Worm (Caenorhabditis elegans) whole organism, young adult: ENCODE measurements around the gene F49E2.5.

Source experiments
- B0019.2 ChIP-seq: fragments of 200-800 bp; sonication (Bioruptor generic); conservative IDR thresholded peaks from 2 replicates; pipeline ENCODE4 v1.3.6; 2022; ENCODE audit warnings: missing genetic modification reagents, missing genetic modification characterization, missing compliant biosample characterization
- B0261.1 ChIP-seq: sonication (generic microtip); optimal IDR thresholded peaks from 2 replicates; lab custom pipeline; 2016; ENCODE audit warnings: mild to moderate bottlenecking, missing genetic modification characterization, moderate library complexity, missing compliant biosample characterization
- F23B12.7 ChIP-seq: sonication (generic microtip); optimal IDR thresholded peaks from 2 replicates; lab custom pipeline; 2017; ENCODE audit warnings: missing genetic modification characterization, mild to moderate bottlenecking, missing compliant biosample characterization, antibody characterized with exemption, moderate library complexity; ENCODE audit not compliant: insufficient read depth
- F37B4.10 ChIP-seq: fragments of 200-800 bp; sonication (Bioruptor generic); IDR thresholded peaks from 2 replicates; pipeline ENCODE4 v1.3.6; 2022; ENCODE audit warnings: missing genetic modification characterization, missing compliant biosample characterization
- F49E8.2 ChIP-seq: sonication (generic microtip); optimal IDR thresholded peaks from 3 replicates; lab custom pipeline; 2017; ENCODE audit warnings: missing genetic modification characterization, mild to moderate bottlenecking, missing compliant biosample characterization, antibody characterized with exemption, moderate library complexity; ENCODE audit not compliant: insufficient read depth
- F52B5.7 ChIP-seq: sonication (generic microtip); optimal IDR thresholded peaks from 2 replicates; lab custom pipeline; 2016; ENCODE audit warnings: mild to moderate bottlenecking, missing genetic modification characterization, missing compliant biosample characterization
- K11D2.4 ChIP-seq: fragments of 200-800 bp; sonication (Bioruptor generic); IDR thresholded peaks from 2 replicates; pipeline ENCODE4 v1.3.6; 2022; ENCODE audit warnings: missing genetic modification reagents, missing genetic modification characterization, missing compliant biosample characterization
- T26A5.8 ChIP-seq: sonication (generic microtip); optimal IDR thresholded peaks from 2 replicates; lab custom pipeline; 2016; ENCODE audit warnings: missing genetic modification characterization, missing compliant biosample characterization
- Y53F4B.3 ChIP-seq: fragments of 200-800 bp; sonication (Bioruptor generic); IDR thresholded peaks from 2 replicates; pipeline ENCODE4 v1.3.6; 2022; ENCODE audit warnings: missing genetic modification reagents, missing genetic modification characterization, missing compliant biosample characterization
- Y53G8AR.9 ChIP-seq: fragments of 200-800 bp; sonication (Bioruptor generic); conservative IDR thresholded peaks from 2 replicates; pipeline ENCODE4 v1.3.6; 2022; ENCODE audit warnings: missing genetic modification reagents, missing genetic modification characterization, missing compliant biosample characterization
- Y56A3A.18 ChIP-seq: fragments of 200-800 bp; sonication (Bioruptor generic); IDR thresholded peaks from 2 replicates; pipeline ENCODE4 v1.3.6; 2022; ENCODE audit warnings: missing genetic modification reagents, missing genetic modification characterization, missing compliant biosample characterization
- Y95B8A.8 ChIP-seq: fragments of 200-800 bp; sonication (Bioruptor generic); IDR thresholded peaks from 2 replicates; pipeline ENCODE4 v1.3.6; 2022; ENCODE audit warnings: missing genetic modification reagents, missing genetic modification characterization, missing compliant biosample characterization
- ZK185.1 ChIP-seq: sonication (generic microtip); optimal IDR thresholded peaks from 2 replicates; lab custom pipeline; 2016; ENCODE audit warnings: mild to moderate bottlenecking, missing genetic modification characterization, missing compliant biosample characterization; ENCODE audit not compliant: poor library complexity, severe bottlenecking
- athp-1 ChIP-seq: sonication (generic microtip); optimal IDR thresholded peaks from 2 replicates; lab custom pipeline; 2017; ENCODE audit warnings: mild to moderate bottlenecking, missing genetic modification characterization, missing compliant biosample characterization
- ceh-100 ChIP-seq: fragments of 200-800 bp; sonication (Bioruptor generic); IDR thresholded peaks from 2 replicates; pipeline ENCODE4 v1.3.6; 2022; ENCODE audit warnings: missing genetic modification reagents, missing genetic modification characterization, missing compliant biosample characterization
- ceh-27 ChIP-seq: fragments of 200-800 bp; sonication (Bioruptor generic); optimal IDR thresholded peaks from 2 replicates; lab custom pipeline; 2018; ENCODE audit warnings: mild to moderate bottlenecking, missing genetic modification characterization, moderate library complexity, missing compliant biosample characterization
- chd-7 ChIP-seq: sonication (generic microtip); optimal IDR thresholded peaks from 2 replicates; lab custom pipeline; 2016; ENCODE audit warnings: mild to moderate bottlenecking, missing genetic modification characterization, moderate library complexity, missing compliant biosample characterization
- die-1 ChIP-seq: sonication (generic microtip); optimal IDR thresholded peaks from 2 replicates; lab custom pipeline; 2016; ENCODE audit warnings: missing genotype, mild to moderate bottlenecking, missing genetic modification characterization, missing compliant biosample characterization
- dox-1 ChIP-seq: fragments of 200-800 bp; sonication (Bioruptor generic); IDR thresholded peaks from 2 replicates; pipeline ENCODE4 v1.3.6; 2022; ENCODE audit warnings: missing genetic modification reagents, missing genetic modification characterization, missing compliant biosample characterization
- dpl-1 ChIP-seq: fragments of 150-350 bp; optimal IDR thresholded peaks from 2 replicates; lab custom pipeline; 2014; ENCODE audit warnings: missing biosample characterization, missing genetic modification reagents, missing genetic modification characterization
- efl-1 ChIP-seq: fragments of 150-350 bp; optimal IDR thresholded peaks from 2 replicates; lab custom pipeline; 2014; ENCODE audit warnings: missing biosample characterization, missing genetic modification reagents, missing genetic modification characterization
- fkh-3 ChIP-seq: sonication (generic microtip); optimal IDR thresholded peaks from 2 replicates; lab custom pipeline; 2016; ENCODE audit warnings: mild to moderate bottlenecking, missing genetic modification characterization, missing compliant biosample characterization
- him-1 ChIP-seq: sonication (generic microtip); optimal IDR thresholded peaks from 2 replicates; lab custom pipeline; 2016; ENCODE audit warnings: missing genotype, missing genetic modification reagents, missing genetic modification characterization, missing compliant biosample characterization
- hlh-12 ChIP-seq: sonication (generic microtip); optimal IDR thresholded peaks from 2 replicates; lab custom pipeline; 2016; ENCODE audit warnings: missing genetic modification characterization, missing compliant biosample characterization
- hrde-1 ChIP-seq: sonication (generic microtip); optimal IDR thresholded peaks from 2 replicates; lab custom pipeline; 2016; ENCODE audit warnings: missing genetic modification characterization, mild to moderate bottlenecking, missing compliant biosample characterization, moderate library complexity, missing genotype, missing genetic modification reagents, borderline replicate concordance
- hsf-1 ChIP-seq: fragments of 200-800 bp; sonication (Bioruptor generic); IDR thresholded peaks from 2 replicates; pipeline ENCODE4 v1.3.6; 2022; ENCODE audit warnings: missing genetic modification reagents, missing genetic modification characterization, missing compliant biosample characterization
- let-526 ChIP-seq: fragments of 200-800 bp; sonication (Bioruptor generic); IDR thresholded peaks from 2 replicates; pipeline ENCODE4 v1.3.6; 2022; ENCODE audit warnings: missing genetic modification reagents, missing genetic modification characterization, missing compliant biosample characterization
- let-607 ChIP-seq, 2 experiments: fragments of 200-800 bp in 1 of 2; sonication (Bioruptor generic) in 1 of 2; sonication (generic microtip) in 1 of 2; optimal IDR thresholded peaks; 2 replicates each; lab custom pipeline; 2016 to 2018; ENCODE audit warnings: mild to moderate bottlenecking in 2 of 2, missing compliant biosample characterization in 2 of 2, missing genetic modification characterization in 2 of 2, moderate library complexity in 2 of 2, missing genotype in 1 of 2
- lin-40 ChIP-seq: sonication (generic microtip); optimal IDR thresholded peaks from 2 replicates; lab custom pipeline; 2016; ENCODE audit warnings: missing genetic modification characterization, mild to moderate bottlenecking, missing compliant biosample characterization, missing genotype, missing genetic modification reagents
- madf-3 ChIP-seq: fragments of 200-800 bp; sonication (Bioruptor generic); IDR thresholded peaks from 2 replicates; pipeline ENCODE4 v1.3.6; 2022; ENCODE audit warnings: missing genetic modification reagents, missing genetic modification characterization, missing compliant biosample characterization
- madf-8 ChIP-seq: fragments of 200-800 bp; sonication (Bioruptor generic); conservative IDR thresholded peaks from 2 replicates; pipeline ENCODE4 v1.3.6; 2022; ENCODE audit warnings: missing genetic modification reagents, missing genetic modification characterization, missing compliant biosample characterization
- mcd-1 ChIP-seq: fragments of 200-800 bp; sonication (Bioruptor generic); IDR thresholded peaks from 2 replicates; pipeline ENCODE4 v1.3.6; 2022; ENCODE audit warnings: missing genetic modification reagents, missing genetic modification characterization, missing compliant biosample characterization
- mel-28 ChIP-seq: sonication (generic microtip); optimal IDR thresholded peaks from 2 replicates; lab custom pipeline; 2016; ENCODE audit warnings: borderline replicate concordance, mild to moderate bottlenecking, missing genetic modification characterization, missing compliant biosample characterization
- mes-4 ChIP-seq: sonication (generic microtip); optimal IDR thresholded peaks from 2 replicates; lab custom pipeline; 2016; ENCODE audit warnings: missing genotype, missing genetic modification characterization, missing compliant biosample characterization
- mxl-1 ChIP-seq: sonication (generic microtip); optimal IDR thresholded peaks from 2 replicates; lab custom pipeline; 2016; ENCODE audit warnings: missing genetic modification characterization, missing compliant biosample characterization
- nfya-1 ChIP-seq: sonication (generic microtip); optimal IDR thresholded peaks from 2 replicates; lab custom pipeline; 2017; ENCODE audit warnings: antibody characterized with exemption, missing compliant biosample characterization, missing genetic modification characterization, borderline replicate concordance; ENCODE audit not compliant: insufficient read depth
- nhr-80 ChIP-seq: sonication (generic microtip); optimal IDR thresholded peaks from 2 replicates; lab custom pipeline; 2016; ENCODE audit warnings: missing genetic modification characterization, missing compliant biosample characterization
- nhr-90 ChIP-seq: sonication (generic microtip); optimal IDR thresholded peaks from 2 replicates; lab custom pipeline; 2016; ENCODE audit warnings: missing genotype, mild to moderate bottlenecking, missing genetic modification characterization, missing compliant biosample characterization
- pha-4 ChIP-seq: fragments of 150-350 bp; sonication (generic microtip); optimal IDR thresholded peaks from 2 replicates; lab custom pipeline; 2014; ENCODE audit warnings: missing biosample characterization, missing genetic modification reagents, missing genetic modification characterization
- rcor-1 ChIP-seq: fragments of 200-800 bp; sonication (Bioruptor generic); IDR thresholded peaks from 2 replicates; pipeline ENCODE4 v1.3.6; 2022; ENCODE audit warnings: missing genetic modification reagents, missing genetic modification characterization, missing compliant biosample characterization
- snpc-1.1 ChIP-seq: sonication (generic microtip); optimal IDR thresholded peaks from 2 replicates; lab custom pipeline; 2017; ENCODE audit warnings: missing genetic modification characterization, mild to moderate bottlenecking, missing compliant biosample characterization, antibody characterized with exemption, moderate library complexity, missing genotype, missing genetic modification reagents; ENCODE audit not compliant: insufficient read depth
- sptf-2 ChIP-seq: fragments of 200-800 bp; sonication (Bioruptor generic); optimal IDR thresholded peaks from 2 replicates; lab custom pipeline; 2018; ENCODE audit warnings: mild to moderate bottlenecking, missing genetic modification characterization, missing compliant biosample characterization
- tlf-1 ChIP-seq: fragments of 200-800 bp; sonication (Bioruptor generic); optimal IDR thresholded peaks from 2 replicates; lab custom pipeline; 2018; ENCODE audit warnings: mild to moderate bottlenecking, missing genetic modification characterization, missing compliant biosample characterization
- unc-130 ChIP-seq: sonication (generic microtip); optimal IDR thresholded peaks from 2 replicates; lab custom pipeline; 2016; ENCODE audit warnings: missing genetic modification reagents, missing genetic modification characterization, missing compliant biosample characterization
- ztf-18 ChIP-seq: sonication (generic microtip); optimal IDR thresholded peaks from 2 replicates; lab custom pipeline; 2016; ENCODE audit warnings: missing genotype, mild to moderate bottlenecking, missing genetic modification characterization, missing compliant biosample characterization
- ztf-22 ChIP-seq: fragments of 200-800 bp; sonication (Bioruptor generic); optimal IDR thresholded peaks from 2 replicates; lab custom pipeline; 2018; ENCODE audit warnings: mild to moderate bottlenecking, missing genetic modification characterization, moderate library complexity, missing compliant biosample characterization
- ztf-26 ChIP-seq: sonication (generic microtip); optimal IDR thresholded peaks from 2 replicates; lab custom pipeline; 2017; ENCODE audit warnings: missing genetic modification characterization, missing compliant biosample characterization
- ztf-28 ChIP-seq: fragments of 200-800 bp; sonication (Bioruptor generic); IDR thresholded peaks from 2 replicates; pipeline ENCODE4 v1.3.6; 2022; ENCODE audit warnings: missing genetic modification reagents, missing genetic modification characterization, missing compliant biosample characterization
- ztf-6 ChIP-seq: fragments of 200-800 bp; sonication (Bioruptor generic); IDR thresholded peaks from 2 replicates; pipeline ENCODE4 v1.3.6; 2022; ENCODE audit warnings: missing genetic modification reagents, missing genetic modification characterization, missing compliant biosample characterization

F49E2.5 gene

ce11 chrX:9551112-9551511 is 7.7 kb downstream of the F49E2.5 start (continued):
- no peak for TF ChIP-seq dpl-1 (GFP tag; lab: Kevin White, UChicago)
- no peak for TF ChIP-seq ztf-28 (GFP tag; lab: Robert Waterston, UW)
- no peak for TF ChIP-seq fkh-3 (tag; lab: Kevin White, UChicago)
- TF ChIP-seq F23B12.7 (tag; lab: Kevin White, UChicago) = no peak
- peak; percentile 55 for TF ChIP-seq dox-1 (GFP tag; lab: Robert Waterston, UW)
- TF ChIP-seq Y53F4B.3 (GFP tag; lab: Robert Waterston, UW) = no peak
- peak in 1 of 2 experiments; percentile 7 for TF ChIP-seq let-607 (tag; optimal IDR thresholded peaks at IDR 0.05; lab: Kevin White, UChicago)
- peak; percentile 52; the same call in 1 of the 2 replicates for TF ChIP-seq K11D2.4 (GFP tag; lab: Robert Waterston, UW)
- no peak for TF ChIP-seq tlf-1 (GFP tag; lab: Kevin White, UChicago)
- no peak for TF ChIP-seq sptf-2 (GFP tag; lab: Kevin White, UChicago)
- no peak for TF ChIP-seq let-526 (GFP tag; lab: Robert Waterston, UW)
- TF ChIP-seq ztf-22 = no peak
- no peak for TF ChIP-seq hsf-1 (GFP tag; lab: Robert Waterston, UW)
- no peak for TF ChIP-seq madf-3
- no peak for TF ChIP-seq mel-28 (tag; lab: Kevin White, UChicago)
- TF ChIP-seq Y56A3A.18 (GFP tag; lab: Robert Waterston, UW) = no peak
- no peak for TF ChIP-seq ztf-18 (tag; lab: Kevin White, UChicago)
- peak; percentile 19 for TF ChIP-seq pha-4 (tag; lab: Kevin White, UChicago)
- TF ChIP-seq snpc-1.1 (tag; lab: Kevin White, UChicago) = no peak
- no peak for TF ChIP-seq hrde-1 (tag; lab: Kevin White, UChicago)
- no peak for TF ChIP-seq ZK185.1 (tag; lab: Kevin White, UChicago)
- TF ChIP-seq nhr-80 = peak; percentile 88
- peak; percentile 27 for TF ChIP-seq chd-7
- peak; percentile 54 for TF ChIP-seq lin-40
- TF ChIP-seq Y95B8A.8 (GFP tag; lab: Robert Waterston, UW) = no peak
- no peak for TF ChIP-seq mes-4 (tag; lab: Kevin White, UChicago)
- TF ChIP-seq rcor-1 = no peak
- TF ChIP-seq him-1 = no peak
- no peak for TF ChIP-seq die-1 (tag; lab: Kevin White, UChicago)
- no peak for TF ChIP-seq athp-1 (tag; lab: Kevin White, UChicago)
- TF ChIP-seq mxl-1 (tag; lab: Kevin White, UChicago) = no peak
- no peak for TF ChIP-seq Y53G8AR.9 (GFP tag; lab: Robert Waterston, UW)
- no peak for TF ChIP-seq B0019.2
- no peak for TF ChIP-seq B0261.1 (tag; lab: Kevin White, UChicago)
- TF ChIP-seq T26A5.8 (tag; lab: Kevin White, UChicago) = no peak
- TF ChIP-seq ztf-6 (GFP tag; lab: Robert Waterston, UW) = no peak
- no peak for TF ChIP-seq ceh-100 (GFP tag; lab: Robert Waterston, UW)
- no peak for TF ChIP-seq F52B5.7 (tag; lab: Kevin White, UChicago)
- no peak for TF ChIP-seq madf-8 (GFP tag; lab: Robert Waterston, UW)
- no peak for TF ChIP-seq efl-1 (GFP tag; lab: Kevin White, UChicago)
- TF ChIP-seq F37B4.10 (GFP tag; lab: Robert Waterston, UW) = no peak
- peak; percentile 17 for TF ChIP-seq ztf-26
- TF ChIP-seq nfya-1 = no peak
- TF ChIP-seq unc-130 (GFP tag; lab: Kevin White, UChicago) = no peak
- no peak for TF ChIP-seq mcd-1 (GFP tag; lab: Robert Waterston, UW)
- peak; percentile 24 for TF ChIP-seq nhr-90 (tag; lab: Kevin White, UChicago)
- TF ChIP-seq hlh-12 = no peak
- TF ChIP-seq ceh-27 (GFP tag; lab: Kevin White, UChicago) = peak; percentile 65
- TF ChIP-seq F49E8.2 (tag; lab: Kevin White, UChicago) = no peak
